Worm (Caenorhabditis elegans) whole organism, L2 larva: Measurements from ENCODE around the gene gpa-17.

ENCODE experiments used
- C34F6.9 ChIP-seq: fragments of 150-350 bp; optimal IDR thresholded peaks from 2 replicates; lab custom pipeline; 2014; ENCODE audit warnings: missing biosample characterization, missing genetic modification characterization
- F13H6.1 ChIP-seq: sonication (generic microtip); optimal IDR thresholded peaks from 2 replicates; lab custom pipeline; 2016; ENCODE audit warnings: missing genetic modification characterization, missing compliant biosample characterization
- R02D3.7 ChIP-seq: fragments of 150-350 bp; optimal IDR thresholded peaks from 2 replicates; lab custom pipeline; 2014; ENCODE audit warnings: missing biosample characterization, missing genetic modification characterization
- Y55F3AM.14 ChIP-seq: fragments of 200-800 bp; sonication (Bioruptor generic); optimal IDR thresholded peaks from 2 replicates; lab custom pipeline; 2018; ENCODE audit warnings: mild to moderate bottlenecking, missing genetic modification characterization, missing compliant biosample characterization
- ZK546.5 ChIP-seq: sonication (generic microtip); optimal IDR thresholded peaks from 2 replicates; lab custom pipeline; 2017; ENCODE audit warnings: missing biosample characterization, missing genetic modification characterization
- alr-1 ChIP-seq: fragments of 150-350 bp; optimal IDR thresholded peaks from 2 replicates; lab custom pipeline; 2014; ENCODE audit warnings: missing biosample characterization, missing genetic modification characterization
- ama-1 ChIP-seq: fragments of 150-350 bp; optimal IDR thresholded peaks from 2 replicates; lab custom pipeline; 2018; ENCODE audit warnings: inconsistent platforms
- blmp-1 ChIP-seq: sonication (generic microtip); optimal IDR thresholded peaks from 2 replicates; lab custom pipeline; 2017; ENCODE audit warnings: missing genetic modification characterization, mild to moderate bottlenecking, missing compliant biosample characterization, antibody characterized with exemption, moderate library complexity; ENCODE audit not compliant: insufficient read depth
- ceh-16 ChIP-seq: fragments of 150-350 bp; optimal IDR thresholded peaks from 2 replicates; lab custom pipeline; 2014; ENCODE audit warnings: missing biosample characterization, missing genetic modification characterization
- ceh-82 ChIP-seq: fragments of 150-350 bp; optimal IDR thresholded peaks from 2 replicates; lab custom pipeline; 2014; ENCODE audit warnings: missing biosample characterization, missing genetic modification characterization
- crh-2 ChIP-seq: sonication (generic microtip); optimal IDR thresholded peaks from 2 replicates; lab custom pipeline; 2017; ENCODE audit warnings: missing biosample characterization, missing genetic modification characterization
- dmd-4 ChIP-seq: sonication (generic microtip); optimal IDR thresholded peaks from 2 replicates; lab custom pipeline; 2017; ENCODE audit warnings: missing biosample characterization, missing genetic modification characterization
- fos-1 ChIP-seq: fragments of 150-350 bp; optimal IDR thresholded peaks from 2 replicates; lab custom pipeline; 2014; ENCODE audit warnings: missing biosample characterization, missing genetic modification characterization
- gmeb-1 ChIP-seq: fragments of 150-350 bp; optimal IDR thresholded peaks from 2 replicates; lab custom pipeline; 2014; ENCODE audit warnings: missing biosample characterization, missing genetic modification characterization
- lin-11 ChIP-seq: fragments of 150-350 bp; sonication (generic microtip); optimal IDR thresholded peaks from 2 replicates; lab custom pipeline; 2014; ENCODE audit warnings: missing biosample characterization, missing genetic modification characterization, inconsistent platforms, mixed read lengths
- lin-13 ChIP-seq: fragments of 150-350 bp; optimal IDR thresholded peaks from 2 replicates; lab custom pipeline; 2014; ENCODE audit warnings: missing biosample characterization, missing genetic modification reagents, missing genetic modification characterization
- lsy-2 ChIP-seq, 2 experiments: fragments of 150-350 bp in 1 of 2; sonication (generic microtip) in 1 of 2; optimal IDR thresholded peaks; 2 replicates each; lab custom pipeline; 2014 to 2017; ENCODE audit warnings: missing biosample characterization in 2 of 2, missing genetic modification characterization in 2 of 2
- mab-5 ChIP-seq: fragments of 150-350 bp; optimal IDR thresholded peaks from 2 replicates; lab custom pipeline; 2014; ENCODE audit warnings: missing biosample characterization, missing genetic modification characterization
- mdl-1 ChIP-seq, 2 experiments: fragments of 150-350 bp in 1 of 2; sonication (generic microtip) in 1 of 2; optimal IDR thresholded peaks; 2 replicates each; lab custom pipeline; 2017; ENCODE audit warnings: missing biosample characterization in 2 of 2, missing genetic modification characterization in 2 of 2
- nhr-10 ChIP-seq: sonication (generic microtip); optimal IDR thresholded peaks from 2 replicates; lab custom pipeline; 2017; ENCODE audit warnings: missing biosample characterization, missing genetic modification characterization
- nhr-12 ChIP-seq: fragments of 150-350 bp; optimal IDR thresholded peaks from 2 replicates; lab custom pipeline; 2014; ENCODE audit warnings: missing biosample characterization, missing genetic modification characterization
- nhr-129 ChIP-seq: fragments of 150-350 bp; optimal IDR thresholded peaks from 2 replicates; lab custom pipeline; 2014; ENCODE audit warnings: missing biosample characterization, missing genetic modification characterization
- nhr-21 ChIP-seq: fragments of 150-350 bp; optimal IDR thresholded peaks from 2 replicates; lab custom pipeline; 2014; ENCODE audit warnings: missing biosample characterization, missing genetic modification characterization
- nhr-237 ChIP-seq: fragments of 150-350 bp; optimal IDR thresholded peaks from 2 replicates; lab custom pipeline; 2014; ENCODE audit warnings: missing biosample characterization, missing genetic modification characterization
- nhr-25 ChIP-seq: fragments of 150-350 bp; sonication (generic microtip); optimal IDR thresholded peaks from 3 replicates; lab custom pipeline; 2014; ENCODE audit warnings: missing biosample characterization, missing genetic modification characterization
- nhr-77 ChIP-seq: fragments of 150-350 bp; optimal IDR thresholded peaks from 2 replicates; lab custom pipeline; 2014; ENCODE audit warnings: missing biosample characterization, missing genetic modification characterization
- peb-1 ChIP-seq: fragments of 150-350 bp; optimal IDR thresholded peaks from 2 replicates; lab custom pipeline; 2014; ENCODE audit warnings: missing biosample characterization, missing genetic modification characterization
- skn-1 ChIP-seq: sonication (generic microtip); optimal IDR thresholded peaks from 2 replicates; lab custom pipeline; 2017; ENCODE audit warnings: missing biosample characterization, missing genetic modification characterization
- sma-3 ChIP-seq: sonication (generic microtip); optimal IDR thresholded peaks from 2 replicates; lab custom pipeline; 2016; ENCODE audit warnings: missing genetic modification reagents, missing genetic modification characterization, missing compliant biosample characterization
- sma-9 ChIP-seq, 2 experiments: fragments of 150-350 bp in 1 of 2; sonication (generic microtip) in 1 of 2; optimal IDR thresholded peaks; 2 replicates each; lab custom pipeline; 2014 to 2016; ENCODE audit warnings: missing genetic modification characterization in 2 of 2, mild to moderate bottlenecking in 1 of 2, missing biosample characterization in 1 of 2, missing compliant biosample characterization in 1 of 2, missing genetic modification reagents in 1 of 2, moderate library complexity in 1 of 2
- snpc-4 ChIP-seq: fragments of 150-350 bp; optimal IDR thresholded peaks from 2 replicates; lab custom pipeline; 2014; ENCODE audit warnings: missing biosample characterization, missing genetic modification characterization
- unc-39 ChIP-seq: fragments of 150-350 bp; optimal IDR thresholded peaks from 2 replicates; lab custom pipeline; 2014; ENCODE audit warnings: missing biosample characterization, missing genetic modification characterization
- unc-55 ChIP-seq: fragments of 150-350 bp; sonication (generic microtip); optimal IDR thresholded peaks from 3 replicates; lab custom pipeline; 2014; ENCODE audit warnings: missing biosample characterization, missing genetic modification reagents, missing genetic modification characterization
- unc-62 ChIP-seq: fragments of 150-350 bp; optimal IDR thresholded peaks from 2 replicates; lab custom pipeline; 2014; ENCODE audit warnings: missing biosample characterization, missing genetic modification reagents, missing genetic modification characterization
- zag-1 ChIP-seq: fragments of 150-350 bp; optimal IDR thresholded peaks from 2 replicates; lab custom pipeline; 2014; ENCODE audit warnings: missing biosample characterization, missing genetic modification characterization
- ztf-1 ChIP-seq: fragments of 200-800 bp; sonication (Bioruptor generic); conservative IDR thresholded peaks from 2 replicates; pipeline ENCODE4 v1.3.6; 2022; ENCODE audit warnings: missing genetic modification characterization, missing compliant biosample characterization
- ztf-11 ChIP-seq: sonication (generic microtip); optimal IDR thresholded peaks from 2 replicates; lab custom pipeline; 2017; ENCODE audit warnings: missing biosample characterization, missing genetic modification characterization
- ztf-4 ChIP-seq: fragments of 150-350 bp; optimal IDR thresholded peaks from 2 replicates; lab custom pipeline; 2014; ENCODE audit warnings: missing biosample characterization, missing genetic modification characterization

Gene gpa-17

ce11 chrIII:2576360-2577259 is 9.7 kb upstream of the gpa-17 start (continued):
- TF ChIP-seq ztf-4 (tag; lab: Kevin White, UChicago) = no peak
- TF ChIP-seq nhr-10 (tag; lab: Kevin White, UChicago) = no peak
- TF ChIP-seq skn-1 (tag; lab: Kevin White, UChicago) = no peak
- TF ChIP-seq F13H6.1 = peak; percentile 3
- no peak for TF ChIP-seq nhr-77
- TF ChIP-seq ama-1 = peak; percentile 6
- TF ChIP-seq unc-39 (tag; lab: Kevin White, UChicago) = no peak
- no peak for TF ChIP-seq dmd-4
- TF ChIP-seq mab-5 (tag; lab: Kevin White, UChicago) = no peak
- no peak for TF ChIP-seq peb-1 (tag; lab: Kevin White, UChicago)

- TF ChIP-seq blmp-1 (tag; lab: Kevin White, UChicago) (no peak), F13H6.1 (no peak), mab-5 (tag; lab: Kevin White, UChicago) (no peak), unc-62 (GFP tag; lab: Kevin White, UChicago) (no peak), gmeb-1 (tag; lab: Kevin White, UChicago) (no peak), ama-1 (no peak), C34F6.9 (tag; lab: Kevin White, UChicago) (no peak), sma-9 (GFP tag; optimal IDR thresholded peaks at IDR 0.05; lab: Kevin White, UChicago) (no peak), sma-9 (tag; optimal IDR thresholded peaks at IDR 0.05; lab: Kevin White, UChicago) (no peak), nhr-77 (no peak), ceh-16 (no peak), ztf-11 (tag; lab: Kevin White, UChicago) (no peak), ztf-4 (tag; lab: Kevin White, UChicago) (no peak), zag-1 (tag; lab: Kevin White, UChicago) (no peak), unc-55 (GFP tag; lab: Kevin White, UChicago) (no peak), nhr-10 (tag; lab: Kevin White, UChicago) (no peak), ceh-82 (no peak), nhr-25 (tag; lab: Kevin White, UChicago) (no peak), crh-2 (tag; lab: Kevin White, UChicago) (no peak), Y55F3AM.14 (no peak)
- TF ChIP-seq, all 48 proteins: peak for 0
Observed at ce11 chrIII:2577982-2578381, 8.4 kb upstream of the gpa-17 start.

- TF ChIP-seq lin-13 (GFP tag; lab: Kevin White, UChicago) (peak; percentile 59), unc-55 (GFP tag; lab: Kevin White, UChicago) (peak; percentile 84), snpc-4 (tag; lab: Kevin White, UChicago) (no peak), crh-2 (tag; lab: Kevin White, UChicago) (peak; percentile 68), ztf-11 (tag; lab: Kevin White, UChicago) (no peak), C34F6.9 (tag; lab: Kevin White, UChicago) (peak; percentile 90), alr-1 (tag; lab: Kevin White, UChicago) (no peak), mdl-1 (tag; optimal IDR thresholded peaks at IDR 0.05; lab: Kevin White, UChicago) (peak; percentile 17 to 29), unc-62 (GFP tag; lab: Kevin White, UChicago) (no peak), sma-3 (peak; percentile 3), nhr-129 (tag; lab: Kevin White, UChicago) (peak; percentile 39), nhr-21 (tag; lab: Kevin White, UChicago) (peak; percentile 5), mab-5 (tag; lab: Kevin White, UChicago) (peak; percentile 21), F13H6.1 (peak; percentile 49), lin-11 (tag; lab: Kevin White, UChicago) (no peak), gmeb-1 (tag; lab: Kevin White, UChicago) (peak; percentile 53), blmp-1 (tag; lab: Kevin White, UChicago) (peak; percentile 71), sma-9 (GFP tag; optimal IDR thresholded peaks at IDR 0.05; lab: Kevin White, UChicago) (peak; percentile 76), sma-9 (tag; optimal IDR thresholded peaks at IDR 0.05; lab: Kevin White, UChicago) (no peak), fos-1 (tag; lab: Kevin White, UChicago) (peak; percentile 52), lsy-2 (tag; optimal IDR thresholded peaks at IDR 0.05; lab: Kevin White, UChicago) (peak in 1 of 2 experiments; percentile 78), nhr-25 (tag; lab: Kevin White, UChicago) (peak; percentile 28)
Observed at ce11 chrIII:2578563-2578962, 7.8 kb upstream of the gpa-17 start.

ce11 chrIII:2578993-2579392 is 7.4 kb upstream of the gpa-17 start, which contains the start of gene Y71H2B.8:
Gene Y71H2B.8, plus strand, starts transcription at chrIII:2579293.
- TF ChIP-seq ztf-1 (GFP tag; lab: Robert Waterston, UW) = no peak
- TF ChIP-seq crh-2 (tag; lab: Kevin White, UChicago) = no peak
- no peak for TF ChIP-seq zag-1 (tag; lab: Kevin White, UChicago)
- TF ChIP-seq lin-11 (tag; lab: Kevin White, UChicago) = no peak
- TF ChIP-seq peb-1 (tag; lab: Kevin White, UChicago) = no peak
- TF ChIP-seq unc-39 (tag; lab: Kevin White, UChicago) = no peak
- no peak for TF ChIP-seq nhr-237
- TF ChIP-seq mdl-1 (tag; optimal IDR thresholded peaks at IDR 0.05; lab: Kevin White, UChicago) = no peak
- TF ChIP-seq ama-1 = no peak
- no peak for TF ChIP-seq nhr-10 (tag; lab: Kevin White, UChicago)
- TF ChIP-seq skn-1 (tag; lab: Kevin White, UChicago) = no peak
- TF ChIP-seq ZK546.5 (tag; lab: Kevin White, UChicago) = no peak
- TF ChIP-seq nhr-12 (tag; lab: Kevin White, UChicago) = no peak
- no peak for TF ChIP-seq dmd-4
- no peak for TF ChIP-seq R02D3.7
